Worm (Caenorhabditis elegans): ENCODE measurements around the gene hcf-1.

hcf-1 gene

DNA sequence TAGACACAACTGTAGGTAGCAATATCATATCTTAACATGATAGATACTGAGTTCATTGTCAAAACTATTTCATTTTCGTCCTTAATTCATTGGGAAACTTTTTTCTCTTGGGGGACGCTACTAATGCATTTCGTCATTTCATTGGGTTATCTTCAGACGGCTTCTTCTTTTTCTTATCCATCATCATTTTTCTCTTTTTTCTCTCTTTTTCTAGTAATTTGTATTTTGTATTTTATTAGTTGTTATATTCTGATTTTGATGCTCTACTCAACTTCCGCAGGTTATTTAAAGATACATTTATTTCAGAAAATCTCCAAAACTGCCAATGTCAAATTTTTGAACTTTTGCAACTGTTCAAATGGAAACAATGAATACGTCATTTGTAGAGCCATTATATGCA is 30.5 kb downstream of the hcf-1 start, which contains the start of gene npr-35:
Gene npr-35 (plus strand): TSS at position 301 of the 400 bp plus-strand sequence.
- TF ChIP-seq unc-62 (GFP tag; optimal IDR thresholded peaks at IDR 0.05): no peak

- TF ChIP-seq unc-62 (GFP tag; optimal IDR thresholded peaks at IDR 0.05): no peak
Observed at ce11 chrIV:7736616-7737015, 37.5 kb downstream of the hcf-1 start.

DNA sequence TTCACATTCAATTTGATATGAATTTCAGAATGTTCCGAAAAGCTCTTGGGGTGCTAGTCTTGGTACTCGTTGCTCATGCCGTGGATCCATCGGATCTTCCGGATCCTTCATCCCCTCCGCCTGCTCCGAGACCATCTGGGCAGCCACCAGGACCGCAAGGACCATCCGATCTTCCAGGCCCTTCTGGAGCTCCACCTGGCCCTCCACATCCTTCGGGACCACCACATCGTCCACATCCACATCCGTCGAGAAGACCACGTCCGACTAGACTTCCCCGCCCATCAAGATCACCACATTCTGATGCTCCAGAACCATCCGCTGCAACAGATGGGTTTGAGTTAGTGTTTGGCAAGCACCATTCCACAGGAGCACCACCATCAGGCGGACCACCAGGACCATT is 39.5 kb downstream of the hcf-1 start, which contains the start of gene clx-1:
Gene clx-1 (plus strand): TSS at position 30 of the 400 bp plus-strand sequence.
- TF ChIP-seq unc-62 (GFP tag; optimal IDR thresholded peaks at IDR 0.05): no peak

- TF ChIP-seq unc-62 (GFP tag; optimal IDR thresholded peaks at IDR 0.05): no peak
Observed at ce11 chrIV:7734173-7734572, 39.9 kb downstream of the hcf-1 start.

DNA sequence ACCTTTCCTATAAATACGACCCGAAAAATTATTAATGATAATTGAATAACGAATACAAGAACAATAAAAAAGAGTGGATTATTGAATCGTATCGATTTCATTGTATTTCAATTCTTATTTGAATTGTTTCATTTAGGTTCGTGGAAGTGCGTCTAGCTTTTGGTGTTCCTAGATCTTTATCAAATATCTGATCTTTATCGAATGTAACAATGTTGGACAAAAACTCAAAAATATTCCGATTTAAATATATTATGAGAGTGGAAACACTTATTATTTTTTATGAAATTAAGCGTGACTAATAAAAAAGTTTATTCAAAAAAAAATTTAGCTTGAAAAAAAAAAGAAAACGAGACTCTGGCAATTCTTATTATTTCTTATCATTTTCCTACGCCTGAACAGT is 42.1 kb downstream of the hcf-1 start, which contains the start of the genes C50F7.9 and C50F7.3:
Gene C50F7.9 (minus strand): TSS at position 101 of the 400 bp plus-strand sequence.
Gene C50F7.3 (plus strand): TSS at position 370 of the 400 bp plus-strand sequence.
- TF ChIP-seq unc-62 (GFP tag; optimal IDR thresholded peaks at IDR 0.05): no peak

- TF ChIP-seq unc-62 (GFP tag; optimal IDR thresholded peaks at IDR 0.05): no peak
Observed at ce11 chrIV:7728402-7728963, 45.6 kb downstream of the hcf-1 start, which contains the start of gene sucg-1. TSS of gene sucg-1 (plus strand) at chrIV:7728913.

- TF ChIP-seq unc-62 (GFP tag; optimal IDR thresholded peaks at IDR 0.05): no peak
Observed at ce11 chrIV:7727258-7727657, 46.8 kb downstream of the hcf-1 start.

DNA sequence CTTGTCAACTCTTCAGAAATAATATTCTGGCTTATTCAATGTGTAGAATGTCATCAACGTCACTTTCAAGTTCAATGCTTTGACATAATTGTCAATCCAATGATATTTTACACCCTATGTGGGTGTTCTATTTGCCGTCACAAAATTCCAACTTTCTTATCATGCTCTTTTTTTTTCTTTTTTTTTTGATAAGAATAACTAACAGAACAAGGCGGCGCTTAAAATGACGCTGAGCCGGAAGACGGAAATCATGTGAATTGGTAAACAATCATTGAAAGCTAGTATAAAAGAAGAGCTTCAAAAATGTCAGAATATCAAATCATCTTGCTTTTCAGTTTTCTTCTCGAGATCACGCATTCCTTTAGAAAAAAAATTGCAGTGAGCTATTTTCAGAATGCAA is 47.8 kb downstream of the hcf-1 start, which contains the start of gene C50F7.5:
Gene C50F7.5 (plus strand): TSS at position 395 of the 400 bp plus-strand sequence.
- no peak for TF ChIP-seq unc-62 (GFP tag; optimal IDR thresholded peaks at IDR 0.05)

- TF ChIP-seq unc-62 (GFP tag; optimal IDR thresholded peaks at IDR 0.05): no peak
Observed at ce11 chrIV:7724912-7725311, 49.2 kb downstream of the hcf-1 start.

DNA sequence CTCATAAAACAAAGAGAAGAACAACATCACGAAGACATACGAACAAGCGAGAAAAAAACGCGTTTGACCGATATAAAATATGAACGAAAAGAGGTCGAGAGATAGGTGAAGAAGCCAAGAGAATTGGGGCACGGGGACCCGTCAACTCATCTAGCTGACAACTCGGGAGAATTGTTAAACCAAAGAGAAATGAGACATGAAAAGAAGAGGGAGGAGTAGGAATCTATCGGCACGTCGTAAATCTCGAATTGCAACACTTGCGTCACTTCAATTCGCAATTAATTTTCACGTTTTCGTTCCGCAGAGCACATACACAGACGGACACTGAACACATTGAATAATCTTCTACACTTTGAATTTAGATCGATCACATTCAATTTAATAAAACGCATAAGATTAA is 50.5 kb downstream of the hcf-1 start:
- no peak for TF ChIP-seq unc-62 (GFP tag; optimal IDR thresholded peaks at IDR 0.05)

DNA sequence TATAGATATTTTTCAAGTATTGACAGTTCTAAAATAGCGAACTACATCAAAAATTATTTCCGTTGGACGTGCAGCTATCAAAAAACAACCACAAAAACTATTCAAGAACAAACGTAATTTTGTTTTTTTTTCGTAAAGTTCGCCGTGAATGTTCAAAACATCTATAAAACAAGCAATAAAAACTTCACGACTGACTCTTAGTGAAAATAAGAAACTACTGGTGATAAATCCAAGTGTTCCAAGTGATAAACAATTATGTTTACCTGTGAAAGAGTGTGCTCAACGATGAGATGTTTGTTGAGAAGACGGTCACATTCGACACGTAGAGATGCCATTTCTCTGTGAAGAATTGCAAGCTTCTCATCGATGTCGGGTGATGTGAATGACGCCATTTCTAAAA is 51.3 kb downstream of the hcf-1 start, which contains the start of gene C50F7.6:
Gene C50F7.6 (minus strand): TSS at position 394 of the 400 bp plus-strand sequence.
- no peak for TF ChIP-seq unc-62 (GFP tag; optimal IDR thresholded peaks at IDR 0.05)
